Worm (Caenorhabditis elegans) whole organism, late embryonic: ENCODE measurements around the gene C04G6.4.

Source experiments
- C08G9.2 ChIP-seq: sonication (generic microtip); optimal IDR thresholded peaks from 2 replicates; lab custom pipeline; 2016; ENCODE audit warnings: mild to moderate bottlenecking, missing genetic modification characterization, moderate library complexity, missing compliant biosample characterization
- C38D4.7 ChIP-seq: fragments of 200-800 bp; sonication (Bioruptor generic); optimal IDR thresholded peaks from 2 replicates; lab custom pipeline; 2018; ENCODE audit warnings: mild to moderate bottlenecking, missing genetic modification characterization, moderate library complexity, missing compliant biosample characterization
- F13H6.1 ChIP-seq: sonication (generic microtip); optimal IDR thresholded peaks from 2 replicates; lab custom pipeline; 2016; ENCODE audit warnings: missing genetic modification characterization, missing compliant biosample characterization
- K09A11.1 ChIP-seq: sonication (generic microtip); optimal IDR thresholded peaks from 2 replicates; lab custom pipeline; 2017; ENCODE audit warnings: antibody characterized with exemption, mild to moderate bottlenecking, missing genetic modification characterization, missing compliant biosample characterization; ENCODE audit not compliant: insufficient read depth
- ahr-1 ChIP-seq: sonication (generic microtip); optimal IDR thresholded peaks from 2 replicates; lab custom pipeline; 2016; ENCODE audit warnings: missing genetic modification characterization, missing compliant biosample characterization
- ceh-2 ChIP-seq: sonication (generic microtip); optimal IDR thresholded peaks from 2 replicates; lab custom pipeline; 2016; ENCODE audit warnings: missing genotype, missing genetic modification characterization, missing compliant biosample characterization
- ceh-30 ChIP-seq: fragments of 150-350 bp; optimal IDR thresholded peaks from 2 replicates; lab custom pipeline; 2014; ENCODE audit warnings: missing biosample characterization, missing genetic modification characterization
- ceh-31 ChIP-seq: sonication (generic microtip); optimal IDR thresholded peaks from 2 replicates; lab custom pipeline; 2016; ENCODE audit warnings: missing genetic modification characterization, missing compliant biosample characterization
- ceh-45 ChIP-seq: fragments of 200-800 bp; sonication (Bioruptor generic); IDR thresholded peaks from 2 replicates; pipeline ENCODE4 v1.3.6; 2022; ENCODE audit warnings: missing genetic modification reagents, missing genetic modification characterization, missing compliant biosample characterization
- ceh-48 ChIP-seq: sonication (generic microtip); optimal IDR thresholded peaks from 2 replicates; lab custom pipeline; 2016; ENCODE audit warnings: missing genetic modification characterization, inconsistent platforms, missing compliant biosample characterization
- ceh-6 ChIP-seq: fragments of 200-800 bp; sonication (Bioruptor generic); optimal IDR thresholded peaks from 2 replicates; lab custom pipeline; 2018; ENCODE audit warnings: mild to moderate bottlenecking, missing genetic modification characterization, missing compliant biosample characterization
- ceh-9 ChIP-seq: sonication (generic microtip); optimal IDR thresholded peaks from 2 replicates; lab custom pipeline; 2016; ENCODE audit warnings: mild to moderate bottlenecking, missing genetic modification characterization, inconsistent platforms, missing compliant biosample characterization
- elt-4 ChIP-seq: sonication (generic microtip); optimal IDR thresholded peaks from 2 replicates; lab custom pipeline; 2016; ENCODE audit warnings: missing genetic modification characterization, missing compliant biosample characterization
- fkh-10 ChIP-seq: fragments of 150-350 bp; optimal IDR thresholded peaks from 2 replicates; lab custom pipeline; 2014; ENCODE audit warnings: missing biosample characterization, missing genetic modification reagents, missing genetic modification characterization
- hlh-30 ChIP-seq: sonication (generic microtip); optimal IDR thresholded peaks from 2 replicates; lab custom pipeline; 2017; ENCODE audit warnings: antibody characterized with exemption, missing genetic modification characterization, missing compliant biosample characterization; ENCODE audit not compliant: insufficient read depth
- hlh-6 ChIP-seq: sonication (generic microtip); optimal IDR thresholded peaks from 2 replicates; lab custom pipeline; 2016; ENCODE audit warnings: missing genotype, missing genetic modification characterization, missing compliant biosample characterization
- lin-11 ChIP-seq: fragments of 200-800 bp; sonication (Bioruptor generic); optimal IDR thresholded peaks from 2 replicates; lab custom pipeline; 2018; ENCODE audit warnings: mild to moderate bottlenecking, missing genetic modification characterization, missing compliant biosample characterization
- madf-2 ChIP-seq: sonication (generic microtip); optimal IDR thresholded peaks from 2 replicates; lab custom pipeline; 2017; ENCODE audit warnings: missing genetic modification characterization, missing compliant biosample characterization
- mec-3 ChIP-seq: sonication (generic microtip); optimal IDR thresholded peaks from 2 replicates; lab custom pipeline; 2016; ENCODE audit warnings: borderline replicate concordance, missing genetic modification characterization, missing compliant biosample characterization
- nhr-11 ChIP-seq: fragments of 150-350 bp; optimal IDR thresholded peaks from 2 replicates; lab custom pipeline; 2014; ENCODE audit warnings: missing biosample characterization, missing genetic modification characterization
- nhr-232 ChIP-seq: sonication (generic microtip); optimal IDR thresholded peaks from 2 replicates; lab custom pipeline; 2016; ENCODE audit warnings: missing genetic modification characterization, missing compliant biosample characterization
- npax-4 ChIP-seq: sonication (generic microtip); optimal IDR thresholded peaks from 2 replicates; lab custom pipeline; 2016; ENCODE audit warnings: missing genetic modification characterization, missing compliant biosample characterization
- odd-2 ChIP-seq: sonication (generic microtip); optimal IDR thresholded peaks from 2 replicates; lab custom pipeline; 2017; ENCODE audit warnings: antibody characterized with exemption, mild to moderate bottlenecking, missing genetic modification characterization, missing compliant biosample characterization
- pag-3 ChIP-seq: sonication (generic microtip); optimal IDR thresholded peaks from 2 replicates; lab custom pipeline; 2016; ENCODE audit warnings: missing compliant biosample characterization, missing genetic modification characterization, borderline replicate concordance
- pax-1 ChIP-seq: fragments of 150-350 bp; optimal IDR thresholded peaks from 2 replicates; lab custom pipeline; 2014; ENCODE audit warnings: missing biosample characterization, missing genetic modification characterization
- pha-2 ChIP-seq: sonication (generic microtip); optimal IDR thresholded peaks from 2 replicates; lab custom pipeline; 2017; ENCODE audit warnings: mild to moderate bottlenecking, missing genetic modification characterization, missing compliant biosample characterization
- pha-4 ChIP-seq: fragments of 150-350 bp; optimal IDR thresholded peaks from 2 replicates; lab custom pipeline; 2018; ENCODE audit warnings: missing biosample characterization, missing genetic modification reagents, missing genetic modification characterization
- pros-1 ChIP-seq: fragments of 150-350 bp; optimal IDR thresholded peaks from 2 replicates; lab custom pipeline; 2014; ENCODE audit warnings: missing biosample characterization, missing genetic modification reagents, missing genetic modification characterization
- rnt-1 ChIP-seq: sonication (generic microtip); optimal IDR thresholded peaks from 2 replicates; lab custom pipeline; 2016; ENCODE audit warnings: missing genetic modification characterization, missing compliant biosample characterization
- sox-4 ChIP-seq: sonication (generic microtip); optimal IDR thresholded peaks from 2 replicates; lab custom pipeline; 2017; ENCODE audit warnings: mild to moderate bottlenecking, missing genetic modification characterization, inconsistent platforms, missing compliant biosample characterization
- syd-9 ChIP-seq: sonication (generic microtip); optimal IDR thresholded peaks from 2 replicates; lab custom pipeline; 2016; ENCODE audit warnings: mild to moderate bottlenecking, missing genetic modification characterization, moderate library complexity, missing compliant biosample characterization
- tbx-7 ChIP-seq: sonication (generic microtip); optimal IDR thresholded peaks from 2 replicates; lab custom pipeline; 2016; ENCODE audit warnings: missing genotype, missing genetic modification characterization, missing compliant biosample characterization
- ttx-3 ChIP-seq: sonication (generic microtip); optimal IDR thresholded peaks from 2 replicates; lab custom pipeline; 2016; ENCODE audit warnings: missing genetic modification reagents, missing genetic modification characterization, missing compliant biosample characterization
- unc-3 ChIP-seq, 2 experiments: fragments of 200-800 bp in 1 of 2; sonication (Bioruptor generic) in 1 of 2; sonication (generic microtip) in 1 of 2; conservative IDR thresholded peaks in 1 of 2; optimal IDR thresholded peaks in 1 of 2; 2 replicates each; pipeline versions ENCODE4 v1.3.6 to Lab custom; 2016 to 2022; ENCODE audit warnings: missing compliant biosample characterization in 2 of 2, missing genetic modification characterization in 2 of 2, missing genetic modification reagents in 1 of 2
- unc-55 ChIP-seq: sonication (generic microtip); optimal IDR thresholded peaks from 2 replicates; lab custom pipeline; 2017; ENCODE audit warnings: missing biosample characterization, missing genetic modification reagents, missing genetic modification characterization
- unc-86 ChIP-seq: sonication (generic microtip); optimal IDR thresholded peaks from 2 replicates; lab custom pipeline; 2016; ENCODE audit warnings: missing genetic modification characterization, missing compliant biosample characterization
- ztf-16 ChIP-seq: sonication (generic microtip); optimal IDR thresholded peaks from 2 replicates; lab custom pipeline; 2017; ENCODE audit warnings: missing genetic modification characterization, missing compliant biosample characterization

Gene C04G6.4

ce11 chrII:5083341-5083740, at the start of gene C04G6.4:
Gene C04G6.4 (minus strand): TSS chrII:5083441.
- TF ChIP-seq F13H6.1 (tag; lab: Kevin White, UChicago) (no peak), elt-4 (tag; lab: Kevin White, UChicago) (no peak), nhr-232 (no peak)

- TF ChIP-seq C08G9.2 (no peak), lin-11 (tag; lab: Kevin White, UChicago) (no peak), ceh-48 (no peak), ceh-6 (no peak), K09A11.1 (tag; lab: Kevin White, UChicago) (no peak), pros-1 (tag; lab: Kevin White, UChicago) (no peak), sox-4 (tag; lab: Kevin White, UChicago) (no peak), pha-2 (no peak), unc-55 (GFP tag; lab: Kevin White, UChicago) (no peak), ttx-3 (tag; lab: Kevin White, UChicago) (no peak), ahr-1 (tag; lab: Kevin White, UChicago) (no peak), madf-2 (tag; lab: Kevin White, UChicago) (no peak), ceh-2 (no peak), tbx-7 (tag; lab: Kevin White, UChicago) (no peak)
- TF ChIP-seq, all 69 proteins: peak for 0
Measured at ce11 chrII:5131800-5132199, 48.6 kb upstream of the C04G6.4 start.

ce11 chrII:5130081-5130480, 46.8 kb upstream of the C04G6.4 start, which contains the start of gene lgc-56:
Gene lgc-56 (plus strand): TSS chrII:5130381.
- TF ChIP-seq ceh-31 (tag; lab: Kevin White, UChicago) (no peak), unc-3 (GFP tag; conservative IDR thresholded peaks at IDR 0.05; lab: Robert Waterston, UW) (no peak), unc-3 (tag; optimal IDR thresholded peaks at IDR 0.05; lab: Kevin White, UChicago) (no peak), odd-2 (no peak), mec-3 (no peak), pha-4 (tag; lab: Kevin White, UChicago) (no peak), ceh-2 (no peak), hlh-6 (tag; lab: Kevin White, UChicago) (no peak), nhr-232 (no peak), hlh-30 (tag; lab: Kevin White, UChicago) (no peak), unc-86 (tag; lab: Kevin White, UChicago) (no peak), unc-55 (GFP tag; lab: Kevin White, UChicago) (no peak), fkh-10 (GFP tag; lab: Kevin White, UChicago) (no peak), ceh-45 (GFP tag; lab: Robert Waterston, UW) (no peak), syd-9 (tag; lab: Kevin White, UChicago) (no peak)

- TF ChIP-seq unc-55 (GFP tag; lab: Kevin White, UChicago) (peak; percentile 81), unc-86 (tag; lab: Kevin White, UChicago) (no peak), nhr-11 (tag; lab: Kevin White, UChicago) (no peak), ceh-30 (tag; lab: Kevin White, UChicago) (no peak)
Measured at ce11 chrII:5120612-5121011, 37.4 kb upstream of the C04G6.4 start.

ce11 chrII:5115733-5116132, 32.5 kb upstream of the C04G6.4 start, which contains the start of gene srsy-1:
Gene srsy-1 (plus strand): TSS chrII:5116033.
- TF ChIP-seq pha-2 (no peak), rnt-1 (tag; lab: Kevin White, UChicago) (no peak), ceh-9 (tag; lab: Kevin White, UChicago) (no peak), unc-86 (tag; lab: Kevin White, UChicago) (no peak), C38D4.7 (GFP tag; lab: Kevin White, UChicago) (no peak), npax-4 (tag; lab: Kevin White, UChicago) (no peak), pax-1 (no peak), ztf-16 (tag; lab: Kevin White, UChicago) (no peak), pag-3 (tag; lab: Kevin White, UChicago) (no peak)
